Fruit fly (Drosophila melanogaster): Measurements from ENCODE around the gene Atx2.
A peak's percentile ranks its signal among the peaks of the same experiment; 100 is the strongest.

The Atx2 gene

dm6 chr3R:15430349-15430748, 22.1 kb downstream of the Atx2 start:
- TF ChIP-seq CTCF (optimal IDR thresholded peaks at IDR 0.05), result no peak
- TF ChIP-seq CG8478 (optimal IDR thresholded peaks at IDR 0.05), result no peak

dm6 chr3R:15431142-15431541, 22.9 kb downstream of the Atx2 start:
- no peak for TF ChIP-seq CG8478 (optimal IDR thresholded peaks at IDR 0.05)
- peak; percentile 71 to 75 for TF ChIP-seq CTCF (optimal IDR thresholded peaks at IDR 0.05)

dm6 chr3R:15433340-15433945, 25.2 kb downstream of the Atx2 start:
- no peak for TF ChIP-seq CG8478 (optimal IDR thresholded peaks at IDR 0.05)
- TF ChIP-seq CTCF (optimal IDR thresholded peaks at IDR 0.05), result no peak

- TF ChIP-seq CG8478 (optimal IDR thresholded peaks at IDR 0.05) (no peak), CTCF (optimal IDR thresholded peaks at IDR 0.05) (no peak)
Observed at dm6 chr3R:15434676-15435075, 26.5 kb downstream of the Atx2 start, which contains the start of gene CG6118. TSS of gene CG6118 (minus strand) at chr3R:15434738.

dm6 chr3R:15436799-15437198, 28.6 kb downstream of the Atx2 start:
- no peak for TF ChIP-seq CG8478 (optimal IDR thresholded peaks at IDR 0.05)
- TF ChIP-seq CTCF (optimal IDR thresholded peaks at IDR 0.05), result no peak

- TF ChIP-seq CTCF (optimal IDR thresholded peaks at IDR 0.05) (peak; percentile 93 to 96), CG8478 (optimal IDR thresholded peaks at IDR 0.05) (no peak)
Observed at dm6 chr3R:15437458-15438414, 29.5 kb downstream of the Atx2 start.

dm6 chr3R:15439669-15440068, 31.4 kb downstream of the Atx2 start, which contains the start of gene Act88F:
TSS of gene Act88F (plus strand) at chr3R:15439969.
- no peak for TF ChIP-seq CTCF (optimal IDR thresholded peaks at IDR 0.05)
- TF ChIP-seq CG8478 (optimal IDR thresholded peaks at IDR 0.05), result no peak

- TF ChIP-seq CTCF (optimal IDR thresholded peaks at IDR 0.05), result no peak
Observed at dm6 chr3R:15446149-15446548, 37.9 kb downstream of the Atx2 start.

- no peak for TF ChIP-seq CG8478 (optimal IDR thresholded peaks at IDR 0.05)
- no peak for TF ChIP-seq CTCF (optimal IDR thresholded peaks at IDR 0.05)
Observed at dm6 chr3R:15447791-15448190, 39.6 kb downstream of the Atx2 start.

dm6 chr3R:15448657-15449056, 40.4 kb downstream of the Atx2 start:
- no peak for TF ChIP-seq CG8478 (optimal IDR thresholded peaks at IDR 0.05)
- no peak for TF ChIP-seq CTCF (optimal IDR thresholded peaks at IDR 0.05)

dm6 chr3R:15451344-15452107, 43.3 kb downstream of the Atx2 start:
- TF ChIP-seq CG8478 (optimal IDR thresholded peaks at IDR 0.05) (no peak), CTCF (optimal IDR thresholded peaks at IDR 0.05) (no peak)

- TF ChIP-seq CTCF (optimal IDR thresholded peaks at IDR 0.05) (no peak), CG8478 (optimal IDR thresholded peaks at IDR 0.05) (no peak)
Observed at dm6 chr3R:15457386-15458011, 49.3 kb downstream of the Atx2 start.

- no peak for TF ChIP-seq CG8478 (optimal IDR thresholded peaks at IDR 0.05)
- no peak for TF ChIP-seq CTCF (optimal IDR thresholded peaks at IDR 0.05)
Observed at dm6 chr3R:15458186-15458715, 50.0 kb downstream of the Atx2 start.

- no peak for TF ChIP-seq CTCF (optimal IDR thresholded peaks at IDR 0.05)
- TF ChIP-seq CG8478 (optimal IDR thresholded peaks at IDR 0.05), result no peak
Observed at dm6 chr3R:15463172-15463571, 54.9 kb downstream of the Atx2 start.

Data from S2 (cell line).